Fruit fly (Drosophila melanogaster) whole organism, embryonic: ENCODE data around the gene ND-23.

ENCODE experiments used
- C15 ChIP-seq: fragments of 200-800 bp; sonication (Bioruptor generic); IDR thresholded peaks from 3 replicates; pipeline ENCODE4 v1.3.6; 2022; ENCODE audit warnings: missing biosample characterization, missing genetic modification characterization
- CG10431 ChIP-seq: fragments of 200-800 bp; sonication (Bioruptor generic); optimal IDR thresholded peaks from 3 replicates; lab custom pipeline; 2018; ENCODE audit warnings: missing biosample characterization, mild to moderate bottlenecking, missing genetic modification characterization
- CG12071 ChIP-seq: fragments of 200-800 bp; sonication (Bioruptor generic); optimal IDR thresholded peaks from 3 replicates; lab custom pipeline; 2018; ENCODE audit warnings: missing biosample characterization, mild to moderate bottlenecking, missing genetic modification characterization
- CG17359 ChIP-seq: fragments of 200-800 bp; sonication (Bioruptor generic); optimal IDR thresholded peaks from 3 replicates; lab custom pipeline; 2018; ENCODE audit warnings: missing biosample characterization, mild to moderate bottlenecking, missing genetic modification characterization, moderate library complexity
- CG17568 ChIP-seq: fragments of 200-800 bp; sonication (Bioruptor generic); optimal IDR thresholded peaks from 2 replicates; lab custom pipeline; 2018; ENCODE audit warnings: missing biosample characterization, mild to moderate bottlenecking, missing genetic modification characterization, moderate library complexity
- CG17802 ChIP-seq: fragments of 200-800 bp; sonication (Bioruptor generic); optimal IDR thresholded peaks from 2 replicates; lab custom pipeline; 2018; ENCODE audit warnings: missing biosample characterization, mild to moderate bottlenecking, missing genetic modification characterization, moderate library complexity
- CG2202 ChIP-seq: fragments of 200-800 bp; sonication (Bioruptor generic); optimal IDR thresholded peaks from 2 replicates; lab custom pipeline; 2018; ENCODE audit warnings: missing biosample characterization, mild to moderate bottlenecking, missing genetic modification characterization
- CG31441 ChIP-seq: fragments of 200-800 bp; sonication (Bioruptor generic); IDR thresholded peaks from 2 replicates; pipeline ENCODE4 v1.3.6; 2022; ENCODE audit warnings: missing biosample characterization, missing genetic modification characterization
- CG4282 ChIP-seq: fragments of 200-800 bp; sonication (Bioruptor generic); optimal IDR thresholded peaks from 2 replicates; lab custom pipeline; 2016; ENCODE audit warnings: missing biosample characterization, missing genetic modification characterization
- CG4617 ChIP-seq: fragments of 200-800 bp; sonication (Bioruptor generic); optimal IDR thresholded peaks from 3 replicates; lab custom pipeline; 2016; ENCODE audit warnings: missing biosample characterization, missing genetic modification characterization, borderline replicate concordance
- CG4707 ChIP-seq: fragments of 200-800 bp; sonication (Bioruptor generic); optimal IDR thresholded peaks from 2 replicates; lab custom pipeline; 2018; ENCODE audit warnings: missing biosample characterization, mild to moderate bottlenecking, missing genetic modification characterization, moderate library complexity
- CG6272 ChIP-seq: fragments of 200-800 bp; sonication (Bioruptor generic); IDR thresholded peaks from 2 replicates; pipeline ENCODE4 v1.3.6; 2022; ENCODE audit warnings: missing biosample characterization, missing genetic modification characterization
- Camta ChIP-seq: fragments of 200-800 bp; sonication (Bioruptor generic); optimal IDR thresholded peaks from 2 replicates; lab custom pipeline; 2016; ENCODE audit warnings: missing biosample characterization, missing genetic modification characterization
- Dek ChIP-seq: fragments of 200-800 bp; sonication (Bioruptor generic); optimal IDR thresholded peaks from 3 replicates; lab custom pipeline; 2019; ENCODE audit warnings: missing biosample characterization, mild to moderate bottlenecking, missing genetic modification characterization, moderate library complexity
- E2f1 ChIP-seq: fragments of 200-800 bp; sonication (Bioruptor generic); IDR thresholded peaks from 2 replicates; pipeline ENCODE4 v1.3.6; 2022; ENCODE audit warnings: missing biosample characterization, missing genetic modification characterization
- E2f2 ChIP-seq: fragments of 200-800 bp; sonication (Bioruptor generic); IDR thresholded peaks from 2 replicates; pipeline ENCODE4 v1.3.6; 2022; ENCODE audit warnings: missing biosample characterization, missing genetic modification characterization
- Eip74EF ChIP-seq, 2 experiments: fragments of 200-800 bp in 1 of 2; fragments of >200 bp in 1 of 2; sonication (Bioruptor generic) in 1 of 2; optimal IDR thresholded peaks; 2 replicates each; lab custom pipeline; 2017 to 2019; ENCODE audit warnings: missing biosample characterization in 2 of 2, missing genetic modification characterization in 2 of 2, mild to moderate bottlenecking in 1 of 2, moderate library complexity in 1 of 2
- Elba2 ChIP-seq: fragments of 200-800 bp; sonication (Bioruptor generic); optimal IDR thresholded peaks from 3 replicates; lab custom pipeline; 2016; ENCODE audit warnings: missing biosample characterization, missing genetic modification characterization
- Ets97D ChIP-seq: fragments of 200-800 bp; sonication (Bioruptor generic); optimal IDR thresholded peaks from 3 replicates; lab custom pipeline; 2016; ENCODE audit warnings: missing biosample characterization, missing genetic modification characterization
- Fer3 ChIP-seq: fragments of 200-800 bp; sonication (Bioruptor generic); optimal IDR thresholded peaks from 2 replicates; lab custom pipeline; 2018; ENCODE audit warnings: missing biosample characterization, mild to moderate bottlenecking, missing genetic modification characterization, moderate library complexity
- Jarid2 ChIP-seq: fragments of 200-800 bp; sonication (Bioruptor generic); optimal IDR thresholded peaks from 3 replicates; lab custom pipeline; 2017; ENCODE audit warnings: mild to moderate bottlenecking, missing biosample characterization, missing genetic modification reagents, missing genetic modification characterization
- MESR4 ChIP-seq: fragments of 200-800 bp; sonication (Bioruptor generic); optimal IDR thresholded peaks from 2 replicates; lab custom pipeline; 2018; ENCODE audit warnings: missing biosample characterization, mild to moderate bottlenecking, missing genetic modification characterization, moderate library complexity
- Max ChIP-seq: fragments of 200-800 bp; sonication (Bioruptor generic); optimal IDR thresholded peaks from 2 replicates; lab custom pipeline; 2016; ENCODE audit warnings: missing biosample characterization, mild to moderate bottlenecking, missing genetic modification characterization
- Meics ChIP-seq: fragments of 200-800 bp; sonication (Bioruptor generic); optimal IDR thresholded peaks from 2 replicates; lab custom pipeline; 2017; ENCODE audit warnings: missing biosample characterization, mild to moderate bottlenecking, missing genetic modification characterization
- NC2β ChIP-seq: fragments of 200-800 bp; sonication (Bioruptor generic); optimal IDR thresholded peaks from 2 replicates; lab custom pipeline; 2016; ENCODE audit warnings: missing biosample characterization, missing genetic modification characterization
- Optix ChIP-seq: fragments of 200-800 bp; sonication (Bioruptor generic); IDR thresholded peaks from 3 replicates; pipeline ENCODE4 v1.3.6; 2022; ENCODE audit warnings: missing biosample characterization, missing genetic modification characterization
- Ptx1 ChIP-seq: fragments of 200-800 bp; sonication (Bioruptor generic); IDR thresholded peaks from 2 replicates; pipeline ENCODE4 v1.3.6; 2022; ENCODE audit warnings: missing biosample characterization, missing genetic modification characterization
- Rfx ChIP-seq: fragments of 200-800 bp; sonication (Bioruptor generic); IDR thresholded peaks from 2 replicates; pipeline ENCODE4 v1.3.6; 2022; ENCODE audit warnings: missing biosample characterization, missing genetic modification characterization
- Spps ChIP-seq: fragments of 200-800 bp; sonication (Bioruptor generic); optimal IDR thresholded peaks from 2 replicates; lab custom pipeline; 2018; ENCODE audit warnings: missing biosample characterization, mild to moderate bottlenecking, missing genetic modification characterization
- Xbp1 ChIP-seq: fragments of 200-800 bp; sonication (Bioruptor generic); optimal IDR thresholded peaks from 3 replicates; lab custom pipeline; 2016; ENCODE audit warnings: missing biosample characterization, mild to moderate bottlenecking, missing genetic modification characterization
- YL-1 ChIP-seq: fragments of 200-800 bp; sonication (Bioruptor generic); optimal IDR thresholded peaks from 3 replicates; lab custom pipeline; 2017; ENCODE audit warnings: missing biosample characterization, mild to moderate bottlenecking, missing genetic modification characterization
- ab ChIP-seq: fragments of 200-800 bp; sonication (Bioruptor generic); optimal IDR thresholded peaks from 2 replicates; lab custom pipeline; 2016; ENCODE audit warnings: missing biosample characterization, missing genetic modification characterization
- al ChIP-seq: fragments of 200-800 bp; sonication (Bioruptor generic); IDR thresholded peaks from 2 replicates; pipeline ENCODE4 v1.3.6; 2022; ENCODE audit warnings: missing biosample characterization, missing genetic modification characterization
- amos ChIP-seq: fragments of 200-800 bp; sonication (Bioruptor generic); IDR thresholded peaks from 2 replicates; pipeline ENCODE4 v1.3.6; 2022; ENCODE audit warnings: missing biosample characterization, missing genetic modification characterization; ENCODE audit not compliant: partially characterized antibody
- bigmax ChIP-seq: fragments of 200-800 bp; sonication (Bioruptor generic); optimal IDR thresholded peaks from 2 replicates; lab custom pipeline; 2018; ENCODE audit warnings: missing biosample characterization, mild to moderate bottlenecking, missing genetic modification characterization
- btn ChIP-seq: fragments of 200-800 bp; sonication (Bioruptor generic); optimal IDR thresholded peaks from 2 replicates; lab custom pipeline; 2016; ENCODE audit warnings: missing biosample characterization, missing genetic modification characterization
- caup ChIP-seq: fragments of 200-800 bp; sonication (Bioruptor generic); optimal IDR thresholded peaks from 3 replicates; lab custom pipeline; 2017; ENCODE audit warnings: missing biosample characterization, mild to moderate bottlenecking, missing genetic modification characterization, moderate library complexity; ENCODE audit not compliant: severe bottlenecking
- crp ChIP-seq, 2 experiments: fragments of 200-800 bp; sonication (Bioruptor generic); optimal IDR thresholded peaks; 2 replicates in 1 of 2; 3 replicates in 1 of 2; lab custom pipeline; 2017; ENCODE audit warnings: missing biosample characterization in 2 of 2, missing genetic modification characterization in 2 of 2, mild to moderate bottlenecking in 1 of 2, moderate library complexity in 1 of 2
- esg ChIP-seq: fragments of 200-800 bp; sonication (Bioruptor generic); conservative IDR thresholded peaks from 2 replicates; pipeline ENCODE4 v1.3.6; 2022; ENCODE audit warnings: missing biosample characterization, missing genetic modification characterization
- h ChIP-seq: fragments of >200 bp; optimal IDR thresholded peaks from 2 replicates; lab custom pipeline; 2017
- her ChIP-seq: fragments of 200-800 bp; sonication (Bioruptor generic); optimal IDR thresholded peaks from 2 replicates; lab custom pipeline; 2016; ENCODE audit warnings: missing biosample characterization, missing genetic modification characterization
- mld ChIP-seq: fragments of 200-800 bp; sonication (Bioruptor generic); IDR thresholded peaks from 3 replicates; pipeline ENCODE4 v1.3.6; 2022; ENCODE audit warnings: missing biosample characterization, missing genetic modification characterization; ENCODE audit not compliant: partially characterized antibody
- org-1 ChIP-seq: fragments of 200-800 bp; sonication (Bioruptor generic); optimal IDR thresholded peaks from 2 replicates; lab custom pipeline; 2017; ENCODE audit warnings: missing biosample characterization, missing genetic modification characterization
- pros ChIP-seq: fragments of 200-800 bp; sonication (Bioruptor generic); optimal IDR thresholded peaks from 3 replicates; lab custom pipeline; 2019; ENCODE audit warnings: missing biosample characterization, mild to moderate bottlenecking, missing genetic modification characterization, moderate library complexity
- pzg ChIP-seq: fragments of 200-800 bp; sonication (Bioruptor generic); optimal IDR thresholded peaks from 3 replicates; lab custom pipeline; 2018; ENCODE audit warnings: missing biosample characterization, mild to moderate bottlenecking, missing genetic modification characterization, moderate library complexity
- repo ChIP-seq: fragments of 200-800 bp; sonication (Bioruptor generic); optimal IDR thresholded peaks from 2 replicates; lab custom pipeline; 2016; ENCODE audit warnings: missing biosample characterization, missing genetic modification characterization
- salm ChIP-seq: fragments of 200-800 bp; sonication (Bioruptor generic); optimal IDR thresholded peaks from 2 replicates; lab custom pipeline; 2018; ENCODE audit warnings: missing biosample characterization, mild to moderate bottlenecking, missing genetic modification characterization
- shn ChIP-seq: fragments of 200-800 bp; sonication (Bioruptor generic); optimal IDR thresholded peaks from 3 replicates; lab custom pipeline; 2016; ENCODE audit warnings: missing biosample characterization, missing genetic modification characterization
- sna ChIP-seq: fragments of 200-800 bp; sonication (Bioruptor generic); IDR thresholded peaks from 2 replicates; pipeline ENCODE4 v1.3.6; 2022; ENCODE audit warnings: missing biosample characterization, missing genetic modification characterization; ENCODE audit not compliant: partially characterized antibody
- sug ChIP-seq: fragments of 200-800 bp; optimal IDR thresholded peaks from 2 replicates; lab custom pipeline; 2019; ENCODE audit warnings: missing biosample characterization, mild to moderate bottlenecking, missing genetic modification characterization, moderate library complexity
- tgo ChIP-seq: fragments of 200-800 bp; sonication (Bioruptor generic); IDR thresholded peaks from 3 replicates; pipeline ENCODE4 v1.3.6; 2022; ENCODE audit warnings: missing biosample characterization, missing genetic modification characterization

The ND-23 gene

dm6 chr3R:15786538-15786937 is 50.4 kb downstream of the ND-23 start, which contains the start of gene CG9590 (continued):
- TF ChIP-seq E2f2 (peak; percentile 96), al (GFP tag; lab: Robert Waterston, UW) (no peak), salm (tag; lab: Kevin White, UChicago) (no peak), bigmax (no peak), tgo (GFP tag; lab: Robert Waterston, UW) (no peak), CG31441 (no peak), CG17802 (tag; lab: Kevin White, UChicago) (no peak), Elba2 (no peak), Rfx (no peak), Optix (GFP tag; lab: Robert Waterston, UW) (no peak), NC2β (no peak), CG17359 (tag; lab: Kevin White, UChicago) (no peak), CG4282 (no peak), MESR4 (peak; percentile 57), YL-1 (GFP tag; lab: Kevin White, UChicago) (peak; percentile 54), Ptx1 (no peak), Fer3 (tag; lab: Kevin White, UChicago) (no peak), Dek (tag; lab: Kevin White, UChicago) (no peak), CG12071 (GFP tag; lab: Kevin White, UChicago) (no peak), repo (GFP tag; lab: Kevin White, UChicago) (no peak), Meics (GFP tag; lab: Kevin White, UChicago) (no peak), pros (no peak), Ets97D (no peak), btn (GFP tag; lab: Kevin White, UChicago) (no peak), Spps (tag; lab: Kevin White, UChicago) (no peak), pzg (GFP tag; lab: Kevin White, UChicago) (peak; percentile 43), Max (GFP tag; lab: Kevin White, UChicago) (no peak), mld (no peak), Eip74EF (GFP tag; optimal IDR thresholded peaks at IDR 0.05; lab: Kevin White, UChicago) (no peak), sna (0 out of 2 replicates have a peak, but pooled peaks have one; percentile 46), sug (tag; lab: Kevin White, UChicago) (no peak), E2f1 (GFP tag; lab: Robert Waterston, UW) (no peak), shn (GFP tag; lab: Kevin White, UChicago) (no peak), CG4617 (GFP tag; lab: Kevin White, UChicago) (peak; percentile 19), CG17568 (no peak), her (GFP tag; lab: Kevin White, UChicago) (no peak), CG4707 (no peak), Jarid2 (GFP tag; lab: Kevin White, UChicago) (no peak), h (lab: Kevin White, UChicago) (no peak), Camta (no peak), crp (GFP tag; optimal IDR thresholded peaks at IDR 0.05; lab: Kevin White, UChicago) (peak; percentile 61 to 92), amos (peak; percentile 9; the same call in 1 of the 2 replicates), caup (GFP tag; lab: Kevin White, UChicago) (no peak), ab (GFP tag; lab: Kevin White, UChicago) (no peak), CG2202 (tag; lab: Kevin White, UChicago) (no peak), org-1 (no peak), esg (GFP tag; lab: Robert Waterston, UW) (no peak), CG10431 (GFP tag; lab: Kevin White, UChicago) (no peak), CG6272 (GFP tag; lab: Robert Waterston, UW) (no peak), C15 (GFP tag; lab: Robert Waterston, UW) (no peak), Xbp1 (peak; percentile 38)
